Fruit fly (Drosophila melanogaster) whole organism, embryonic: ENCODE results near the gene CG7806.

ENCODE experiments used
- CG1024 ChIP-seq: fragments of 200-800 bp; sonication (Bioruptor generic); IDR thresholded peaks from 2 replicates; pipeline ENCODE4 v1.3.6; 2022; ENCODE audit warnings: missing biosample characterization, missing genetic modification characterization
- CG11247 ChIP-seq: fragments of 200-800 bp; sonication (Bioruptor generic); IDR thresholded peaks from 2 replicates; pipeline ENCODE4 v1.3.6; 2022; ENCODE audit warnings: missing biosample characterization, missing genetic modification characterization
- CG11696 ChIP-seq: fragments of 200-800 bp; sonication (Bioruptor generic); IDR thresholded peaks from 2 replicates; pipeline ENCODE4 v1.3.6; 2022; ENCODE audit warnings: missing biosample characterization, missing genetic modification characterization
- CG12071 ChIP-seq: fragments of 200-800 bp; sonication (Bioruptor generic); optimal IDR thresholded peaks from 3 replicates; lab custom pipeline; 2018; ENCODE audit warnings: missing biosample characterization, mild to moderate bottlenecking, missing genetic modification characterization
- CG12104 ChIP-seq: fragments of 200-800 bp; sonication (Bioruptor generic); optimal IDR thresholded peaks from 3 replicates; lab custom pipeline; 2016; ENCODE audit warnings: missing biosample characterization, missing genetic modification characterization
- CG13123 ChIP-seq: fragments of 200-800 bp; sonication (Bioruptor generic); optimal IDR thresholded peaks from 2 replicates; lab custom pipeline; 2016; ENCODE audit warnings: missing biosample characterization, missing genetic modification characterization
- CG13624 ChIP-seq: fragments of 200-800 bp; sonication (Bioruptor generic); optimal IDR thresholded peaks from 2 replicates; lab custom pipeline; 2016; ENCODE audit warnings: missing biosample characterization, missing genetic modification characterization
- CG15479 ChIP-seq: fragments of 200-800 bp; sonication (Bioruptor generic); optimal IDR thresholded peaks from 3 replicates; lab custom pipeline; 2019; ENCODE audit warnings: missing biosample characterization, mild to moderate bottlenecking, missing genetic modification characterization, moderate library complexity
- CG16863 ChIP-seq: fragments of 200-800 bp; sonication (Bioruptor generic); optimal IDR thresholded peaks from 3 replicates; lab custom pipeline; 2016; ENCODE audit warnings: missing biosample characterization, missing genetic modification characterization
- CG2875 ChIP-seq: fragments of 200-800 bp; sonication (Bioruptor generic); optimal IDR thresholded peaks from 2 replicates; lab custom pipeline; 2017; ENCODE audit warnings: missing biosample characterization, mild to moderate bottlenecking, missing genetic modification characterization, missing genetic modification reagents
- CG3065 ChIP-seq: fragments of 200-800 bp; sonication (Bioruptor generic); optimal IDR thresholded peaks from 2 replicates; lab custom pipeline; 2016; ENCODE audit warnings: missing biosample characterization, missing genetic modification characterization
- CG31365 ChIP-seq: fragments of 200-800 bp; sonication (Bioruptor generic); optimal IDR thresholded peaks from 2 replicates; lab custom pipeline; 2018; ENCODE audit warnings: missing biosample characterization, mild to moderate bottlenecking, missing genetic modification characterization
- CG33213 ChIP-seq: fragments of 200-800 bp; sonication (Bioruptor generic); optimal IDR thresholded peaks from 3 replicates; lab custom pipeline; 2016; ENCODE audit warnings: missing biosample characterization, missing genetic modification characterization
- CG3838 ChIP-seq: fragments of 200-800 bp; sonication (Bioruptor generic); optimal IDR thresholded peaks from 3 replicates; lab custom pipeline; 2016; ENCODE audit warnings: missing biosample characterization, missing genetic modification characterization
- CG43689 ChIP-seq: fragments of 200-800 bp; sonication (Bioruptor generic); IDR thresholded peaks from 2 replicates; pipeline ENCODE4 v1.3.6; 2022; ENCODE audit warnings: missing biosample characterization, missing genetic modification characterization
- CG6791 ChIP-seq: fragments of 200-800 bp; sonication (Bioruptor generic); IDR thresholded peaks from 3 replicates; pipeline ENCODE4 v1.3.6; 2022; ENCODE audit warnings: missing biosample characterization, missing genetic modification characterization; ENCODE audit not compliant: partially characterized antibody
- CG8924 ChIP-seq: fragments of 200-800 bp; optimal IDR thresholded peaks from 3 replicates; lab custom pipeline; 2019; ENCODE audit warnings: missing biosample characterization, mild to moderate bottlenecking, missing genetic modification characterization, moderate library complexity
- Dref ChIP-seq: fragments of 200-800 bp; sonication (Bioruptor generic); IDR thresholded peaks from 2 replicates; pipeline ENCODE4 v1.3.6; 2022; ENCODE audit warnings: missing biosample characterization, missing genetic modification characterization
- Fer3 ChIP-seq: fragments of 200-800 bp; sonication (Bioruptor generic); optimal IDR thresholded peaks from 2 replicates; lab custom pipeline; 2018; ENCODE audit warnings: missing biosample characterization, mild to moderate bottlenecking, missing genetic modification characterization, moderate library complexity
- H15 ChIP-seq: fragments of 200-800 bp; sonication (Bioruptor generic); IDR thresholded peaks from 3 replicates; pipeline ENCODE4 v1.3.6; 2022; ENCODE audit warnings: missing biosample characterization, missing genetic modification characterization
- Hr39 ChIP-seq: fragments of >200 bp; optimal IDR thresholded peaks from 2 replicates; lab custom pipeline; 2017
- Hr51 ChIP-seq, 2 experiments: fragments of 200-800 bp; sonication (Bioruptor generic); optimal IDR thresholded peaks; 2 replicates in 1 of 2; 3 replicates in 1 of 2; lab custom pipeline; 2016 to 2018; ENCODE audit warnings: missing biosample characterization in 2 of 2, missing genetic modification characterization in 2 of 2, mild to moderate bottlenecking in 1 of 2, moderate library complexity in 1 of 2
- Jarid2 ChIP-seq: fragments of 200-800 bp; sonication (Bioruptor generic); optimal IDR thresholded peaks from 3 replicates; lab custom pipeline; 2017; ENCODE audit warnings: mild to moderate bottlenecking, missing biosample characterization, missing genetic modification reagents, missing genetic modification characterization
- MESR4 ChIP-seq: fragments of 200-800 bp; sonication (Bioruptor generic); optimal IDR thresholded peaks from 2 replicates; lab custom pipeline; 2018; ENCODE audit warnings: missing biosample characterization, mild to moderate bottlenecking, missing genetic modification characterization, moderate library complexity
- Mad ChIP-seq: fragments of 200-800 bp; sonication (Bioruptor generic); optimal IDR thresholded peaks from 2 replicates; lab custom pipeline; 2016; ENCODE audit warnings: missing biosample characterization, missing genetic modification characterization
- NC2α ChIP-seq: fragments of 200-800 bp; sonication (Bioruptor generic); optimal IDR thresholded peaks from 2 replicates; lab custom pipeline; 2016; ENCODE audit warnings: missing biosample characterization, missing genetic modification characterization
- Rfx ChIP-seq: fragments of 200-800 bp; sonication (Bioruptor generic); IDR thresholded peaks from 2 replicates; pipeline ENCODE4 v1.3.6; 2022; ENCODE audit warnings: missing biosample characterization, missing genetic modification characterization
- aop ChIP-seq: fragments of 200-800 bp; sonication (Bioruptor generic); IDR thresholded peaks from 2 replicates; pipeline ENCODE4 v1.3.6; 2022; ENCODE audit warnings: missing biosample characterization, missing genetic modification characterization
- ap ChIP-seq: fragments of 200-800 bp; sonication (Bioruptor generic); IDR thresholded peaks from 2 replicates; pipeline ENCODE4 v1.3.6; 2022; ENCODE audit warnings: missing biosample characterization, missing genetic modification characterization
- ase ChIP-seq: fragments of 200-800 bp; sonication (Bioruptor generic); IDR thresholded peaks from 3 replicates; pipeline ENCODE4 v1.3.6; 2022; ENCODE audit warnings: missing biosample characterization, missing genetic modification characterization
- bsh ChIP-seq, 2 experiments: fragments of 200-800 bp; sonication (Bioruptor generic); optimal IDR thresholded peaks; 2 replicates each; lab custom pipeline; 2017 to 2018; ENCODE audit warnings: mild to moderate bottlenecking in 2 of 2, missing biosample characterization in 2 of 2, missing genetic modification characterization in 2 of 2, moderate library complexity in 1 of 2
- dm ChIP-seq: fragments of 200-800 bp; sonication (Bioruptor generic); optimal IDR thresholded peaks from 3 replicates; lab custom pipeline; 2016; ENCODE audit warnings: missing biosample characterization, missing genetic modification characterization
- dmrt11E ChIP-seq: fragments of 200-800 bp; sonication (Bioruptor generic); optimal IDR thresholded peaks from 3 replicates; lab custom pipeline; 2018; ENCODE audit warnings: missing biosample characterization, mild to moderate bottlenecking, missing genetic modification characterization, moderate library complexity
- ems ChIP-seq: fragments of 200-800 bp; sonication (Bioruptor generic); optimal IDR thresholded peaks from 3 replicates; lab custom pipeline; 2016; ENCODE audit warnings: missing biosample characterization, missing genetic modification characterization
- esg ChIP-seq: fragments of 200-800 bp; sonication (Bioruptor generic); conservative IDR thresholded peaks from 2 replicates; pipeline ENCODE4 v1.3.6; 2022; ENCODE audit warnings: missing biosample characterization, missing genetic modification characterization
- eve ChIP-seq, 2 experiments: fragments of >200 bp; optimal IDR thresholded peaks; 2 replicates each; lab custom pipeline; 2017; ENCODE audit warnings: missing biosample characterization in 2 of 2, missing genetic modification characterization in 2 of 2
- eyg ChIP-seq: fragments of 200-800 bp; sonication (Bioruptor generic); optimal IDR thresholded peaks from 3 replicates; lab custom pipeline; 2016; ENCODE audit warnings: missing biosample characterization, missing genetic modification characterization
- fd96Cb ChIP-seq: fragments of 200-800 bp; sonication (Bioruptor generic); optimal IDR thresholded peaks from 2 replicates; lab custom pipeline; 2018; ENCODE audit warnings: missing biosample characterization, mild to moderate bottlenecking, missing genetic modification characterization, moderate library complexity
- gsb-n ChIP-seq: fragments of 200-800 bp; sonication (Bioruptor generic); optimal IDR thresholded peaks from 3 replicates; lab custom pipeline; 2018; ENCODE audit warnings: missing biosample characterization, mild to moderate bottlenecking, missing genetic modification characterization
- ham ChIP-seq: fragments of 200-800 bp; sonication (Bioruptor generic); IDR thresholded peaks from 2 replicates; pipeline ENCODE4 v1.3.6; 2022; ENCODE audit warnings: missing biosample characterization, missing genetic modification characterization
- jumu ChIP-seq: fragments of 200-800 bp; sonication (Bioruptor generic); optimal IDR thresholded peaks from 3 replicates; lab custom pipeline; 2016; ENCODE audit warnings: missing biosample characterization, missing genetic modification characterization
- kni ChIP-seq: fragments of 200-800 bp; sonication (Bioruptor generic); optimal IDR thresholded peaks from 3 replicates; lab custom pipeline; 2017; ENCODE audit warnings: mild to moderate bottlenecking, missing biosample characterization, missing genetic modification reagents, missing genetic modification characterization
- nmo ChIP-seq: fragments of 200-800 bp; sonication (Bioruptor generic); optimal IDR thresholded peaks from 2 replicates; lab custom pipeline; 2018; ENCODE audit warnings: missing biosample characterization, mild to moderate bottlenecking, missing genetic modification characterization, moderate library complexity
- oc ChIP-seq: fragments of 200-800 bp; sonication (Bioruptor generic); optimal IDR thresholded peaks from 2 replicates; lab custom pipeline; 2018; ENCODE audit warnings: missing biosample characterization, mild to moderate bottlenecking, missing genetic modification characterization, moderate library complexity
- phol ChIP-seq: fragments of 200-800 bp; sonication (Bioruptor generic); optimal IDR thresholded peaks from 3 replicates; lab custom pipeline; 2018; ENCODE audit warnings: missing biosample characterization, mild to moderate bottlenecking, missing genetic modification characterization, moderate library complexity
- pzg ChIP-seq: fragments of 200-800 bp; sonication (Bioruptor generic); optimal IDR thresholded peaks from 3 replicates; lab custom pipeline; 2018; ENCODE audit warnings: missing biosample characterization, mild to moderate bottlenecking, missing genetic modification characterization, moderate library complexity
- salm ChIP-seq: fragments of 200-800 bp; sonication (Bioruptor generic); optimal IDR thresholded peaks from 2 replicates; lab custom pipeline; 2018; ENCODE audit warnings: missing biosample characterization, mild to moderate bottlenecking, missing genetic modification characterization
- sens-2 ChIP-seq: fragments of 200-800 bp; sonication (Bioruptor generic); IDR thresholded peaks from 2 replicates; pipeline ENCODE4 v1.3.6; 2022; ENCODE audit warnings: missing biosample characterization, missing genetic modification characterization
- slp2 ChIP-seq: fragments of 200-800 bp; sonication (Bioruptor generic); optimal IDR thresholded peaks from 2 replicates; lab custom pipeline; 2016; ENCODE audit warnings: missing biosample characterization, missing genetic modification characterization
- toy ChIP-seq: fragments of 200-800 bp; sonication (Bioruptor generic); IDR thresholded peaks from 2 replicates; pipeline ENCODE4 v1.3.6; 2022; ENCODE audit warnings: missing biosample characterization, missing genetic modification characterization
- ttk ChIP-seq: fragments of 200-800 bp; sonication (Bioruptor generic); IDR thresholded peaks from 2 replicates; pipeline ENCODE4 v2.1.2; 2022; ENCODE audit warnings: missing biosample characterization, missing genetic modification characterization

Gene CG7806

dm6 chr2L:8319858-8320525 lies 8.8 kb downstream of the CG7806 start, which contains the start of the genes mtsh and strat (continued):
- TF ChIP-seq ttk (GFP tag; lab: Robert Waterston, UW): no peak
- peak; percentile 13 for TF ChIP-seq CG16863 (GFP tag; lab: Kevin White, UChicago)
- no peak for TF ChIP-seq eve (GFP tag; optimal IDR thresholded peaks at IDR 0.05; lab: Kevin White, UChicago)
- TF ChIP-seq gsb-n (tag; lab: Kevin White, UChicago): peak; percentile 23
- TF ChIP-seq CG1024 (GFP tag; lab: Robert Waterston, UW): no peak
- no peak for TF ChIP-seq esg (GFP tag; lab: Robert Waterston, UW)
- TF ChIP-seq kni (GFP tag; lab: Kevin White, UChicago): peak; percentile 45
- no peak for TF ChIP-seq aop (GFP tag; lab: Robert Waterston, UW)
- no peak for TF ChIP-seq oc (tag; lab: Kevin White, UChicago)
- peak; percentile 78 for TF ChIP-seq CG6791 (GFP tag; lab: Robert Waterston, UW)
- TF ChIP-seq ap: no peak
- no peak for TF ChIP-seq jumu
- TF ChIP-seq CG31365: peak; percentile 64
- TF ChIP-seq Mad (GFP tag; lab: Kevin White, UChicago): peak; percentile 45
- peak in 1 of 2 experiments; percentile 56 for TF ChIP-seq Hr51 (GFP tag; optimal IDR thresholded peaks at IDR 0.05; lab: Kevin White, UChicago)
- no peak for TF ChIP-seq fd96Cb (tag; lab: Kevin White, UChicago)
- TF ChIP-seq MESR4 (GFP tag; lab: Kevin White, UChicago): peak; percentile 64
- TF ChIP-seq ase: peak; percentile 56; the same call in 2 of the 3 replicates
- peak; percentile 73 for TF ChIP-seq Fer3
- peak; percentile 71 for TF ChIP-seq CG12071 (GFP tag; lab: Kevin White, UChicago)
- peak; percentile 62 for TF ChIP-seq nmo (GFP tag; lab: Kevin White, UChicago)
- peak; percentile 47 for TF ChIP-seq CG15479 (GFP tag; lab: Kevin White, UChicago)
- TF ChIP-seq sens-2 (GFP tag; lab: Robert Waterston, UW): no peak
- TF ChIP-seq ems (GFP tag; lab: Kevin White, UChicago): peak; percentile 46
- peak; percentile 6 for TF ChIP-seq CG2875 (GFP tag; lab: Kevin White, UChicago)
- TF ChIP-seq ham (GFP tag; lab: Robert Waterston, UW): no peak
- peak; percentile 70 for TF ChIP-seq phol (tag; lab: Kevin White, UChicago)
- no peak for TF ChIP-seq Hr39 (lab: Kevin White, UChicago)
- no peak for TF ChIP-seq CG3838 (GFP tag; lab: Kevin White, UChicago)
- no peak for TF ChIP-seq CG13123 (GFP tag; lab: Kevin White, UChicago)
- TF ChIP-seq toy (GFP tag; lab: Robert Waterston, UW): no peak
- peak in 1 of 2 experiments; percentile 39 for TF ChIP-seq bsh (GFP tag; optimal IDR thresholded peaks at IDR 0.05; lab: Kevin White, UChicago)
- no peak for TF ChIP-seq NC2α (GFP tag; lab: Kevin White, UChicago)
- peak; percentile 55 for TF ChIP-seq dm (GFP tag; lab: Kevin White, UChicago)
- TF ChIP-seq CG8924: peak; percentile 16
- TF ChIP-seq eyg (GFP tag; lab: Kevin White, UChicago): peak; percentile 49
- TF ChIP-seq CG12104 (GFP tag; lab: Kevin White, UChicago): peak; percentile 68
- peak; percentile 19 for TF ChIP-seq dmrt11E
- TF ChIP-seq Rfx (GFP tag; lab: Robert Waterston, UW): peak; percentile 76
- no peak for TF ChIP-seq Jarid2 (GFP tag; lab: Kevin White, UChicago)
- no peak for TF ChIP-seq CG11247
- TF ChIP-seq Dref (GFP tag; lab: Robert Waterston, UW): peak; percentile 90
- TF ChIP-seq pzg (GFP tag; lab: Kevin White, UChicago): peak; percentile 84
- peak; percentile 21 for TF ChIP-seq slp2
- TF ChIP-seq CG43689 (GFP tag; lab: Robert Waterston, UW): no peak
- peak; percentile 28 for TF ChIP-seq CG3065 (GFP tag; lab: Kevin White, UChicago)
- TF ChIP-seq salm (tag; lab: Kevin White, UChicago): no peak
- peak; percentile 73 for TF ChIP-seq CG33213 (GFP tag; lab: Kevin White, UChicago)
- peak; percentile 73 for TF ChIP-seq CG13624 (GFP tag; lab: Kevin White, UChicago)
- no peak for TF ChIP-seq H15
- 0 out of 2 replicates have a peak, but pooled peaks have one; percentile 37 for TF ChIP-seq CG11696 (GFP tag; lab: Robert Waterston, UW)
